Fruit fly (Drosophila melanogaster): ENCODE data around the gene CG4709.

- TF ChIP-seq usp (GFP tag; optimal IDR thresholded peaks at IDR 0.05), result no peak
- TF ChIP-seq OdsH (GFP tag; optimal IDR thresholded peaks at IDR 0.05), result no peak
- TF ChIP-seq h (GFP tag; optimal IDR thresholded peaks at IDR 0.05), result no peak
These were observed 18.5 kb downstream of the CG4709 start for dm6 chr2L:9972624-9973023.

Data from whole organism, wandering third instar larva.